Fruit fly (Drosophila melanogaster) whole organism, embryonic: ENCODE data around the gene zfh2.
A peak's percentile ranks its signal among the peaks of the same experiment; 100 is the strongest.

Experiments
- Atf-2 ChIP-seq: fragments of 200-800 bp; sonication (Bioruptor generic); optimal IDR thresholded peaks from 2 replicates; lab custom pipeline; 2016; ENCODE audit warnings: missing biosample characterization, missing genetic modification characterization
- C15 ChIP-seq: fragments of 200-800 bp; sonication (Bioruptor generic); IDR thresholded peaks from 3 replicates; pipeline ENCODE4 v1.3.6; 2022; ENCODE audit warnings: missing biosample characterization, missing genetic modification characterization
- CG1024 ChIP-seq: fragments of 200-800 bp; sonication (Bioruptor generic); IDR thresholded peaks from 2 replicates; pipeline ENCODE4 v1.3.6; 2022; ENCODE audit warnings: missing biosample characterization, missing genetic modification characterization
- CG10267 ChIP-seq: fragments of 200-800 bp; sonication (Bioruptor generic); optimal IDR thresholded peaks from 2 replicates; lab custom pipeline; 2018; ENCODE audit warnings: missing biosample characterization, mild to moderate bottlenecking, missing genetic modification characterization, moderate library complexity
- CG12236 ChIP-seq: fragments of 200-800 bp; sonication (Bioruptor generic); optimal IDR thresholded peaks from 2 replicates; lab custom pipeline; 2016; ENCODE audit warnings: missing biosample characterization, missing genetic modification characterization
- CG15601 ChIP-seq: fragments of 200-800 bp; sonication (Bioruptor generic); optimal IDR thresholded peaks from 3 replicates; lab custom pipeline; 2019; ENCODE audit warnings: missing biosample characterization, mild to moderate bottlenecking, missing genetic modification characterization, moderate library complexity
- CG16779 ChIP-seq: fragments of 200-800 bp; sonication (Bioruptor generic); IDR thresholded peaks from 2 replicates; pipeline ENCODE4 v1.3.6; 2022; ENCODE audit warnings: missing biosample characterization, missing genetic modification characterization
- CG17385 ChIP-seq: fragments of 200-800 bp; sonication (Bioruptor generic); optimal IDR thresholded peaks from 3 replicates; lab custom pipeline; 2018; ENCODE audit warnings: missing biosample characterization, mild to moderate bottlenecking, missing genetic modification characterization
- CG17568 ChIP-seq: fragments of 200-800 bp; sonication (Bioruptor generic); optimal IDR thresholded peaks from 2 replicates; lab custom pipeline; 2018; ENCODE audit warnings: missing biosample characterization, mild to moderate bottlenecking, missing genetic modification characterization, moderate library complexity
- CG17802 ChIP-seq: fragments of 200-800 bp; sonication (Bioruptor generic); optimal IDR thresholded peaks from 2 replicates; lab custom pipeline; 2018; ENCODE audit warnings: missing biosample characterization, mild to moderate bottlenecking, missing genetic modification characterization, moderate library complexity
- CG30020 ChIP-seq: fragments of 200-800 bp; optimal IDR thresholded peaks from 2 replicates; lab custom pipeline; 2019; ENCODE audit warnings: missing biosample characterization, mild to moderate bottlenecking, missing genetic modification characterization, moderate library complexity
- CG5180 ChIP-seq: fragments of 200-800 bp; sonication (Bioruptor generic); optimal IDR thresholded peaks from 3 replicates; lab custom pipeline; 2017; ENCODE audit warnings: missing biosample characterization, missing genetic modification characterization, mild to moderate bottlenecking, moderate library complexity, missing genetic modification reagents
- CG9817 ChIP-seq: fragments of 200-800 bp; sonication (Bioruptor generic); optimal IDR thresholded peaks from 2 replicates; lab custom pipeline; 2018; ENCODE audit warnings: missing biosample characterization, mild to moderate bottlenecking, missing genetic modification characterization, moderate library complexity
- Chrac-16 ChIP-seq: fragments of 200-800 bp; sonication (Bioruptor generic); optimal IDR thresholded peaks from 3 replicates; lab custom pipeline; 2016; ENCODE audit warnings: missing biosample characterization, missing genetic modification characterization
- Dad ChIP-seq: fragments of 200-800 bp; sonication (Bioruptor generic); optimal IDR thresholded peaks from 3 replicates; lab custom pipeline; 2016; ENCODE audit warnings: missing biosample characterization, missing genetic modification characterization
- Fer1 ChIP-seq: fragments of 200-800 bp; sonication (Bioruptor generic); optimal IDR thresholded peaks from 2 replicates; lab custom pipeline; 2017; ENCODE audit warnings: missing biosample characterization, mild to moderate bottlenecking, missing genetic modification characterization
- Hey ChIP-seq: fragments of 200-800 bp; sonication (Bioruptor generic); optimal IDR thresholded peaks from 3 replicates; lab custom pipeline; 2018; ENCODE audit warnings: missing biosample characterization, mild to moderate bottlenecking, missing genetic modification characterization
- Hr39 ChIP-seq: fragments of >200 bp; optimal IDR thresholded peaks from 2 replicates; lab custom pipeline; 2017
- Hsf ChIP-seq: fragments of 200-800 bp; sonication (Bioruptor generic); optimal IDR thresholded peaks from 3 replicates; lab custom pipeline; 2016; ENCODE audit warnings: missing biosample characterization, missing genetic modification characterization
- MBD-R2 ChIP-seq: fragments of 200-800 bp; sonication (Bioruptor generic); IDR thresholded peaks from 2 replicates; pipeline ENCODE4 v1.3.6; 2022; ENCODE audit warnings: missing biosample characterization, missing genetic modification characterization
- MESR4 ChIP-seq: fragments of 200-800 bp; sonication (Bioruptor generic); optimal IDR thresholded peaks from 2 replicates; lab custom pipeline; 2018; ENCODE audit warnings: missing biosample characterization, mild to moderate bottlenecking, missing genetic modification characterization, moderate library complexity
- Pdp1 ChIP-seq, 2 experiments: fragments of 200-800 bp; sonication (Bioruptor generic); optimal IDR thresholded peaks; 3 replicates each; lab custom pipeline; 2016; ENCODE audit warnings: missing biosample characterization in 2 of 2, missing genetic modification characterization in 2 of 2, mild to moderate bottlenecking in 1 of 2, moderate library complexity in 1 of 2
- Rx ChIP-seq: fragments of 200-800 bp; sonication (Bioruptor generic); IDR thresholded peaks from 2 replicates; pipeline ENCODE4 v1.3.6; 2022; ENCODE audit warnings: missing biosample characterization, missing genetic modification characterization
- Xbp1 ChIP-seq: fragments of 200-800 bp; sonication (Bioruptor generic); optimal IDR thresholded peaks from 3 replicates; lab custom pipeline; 2016; ENCODE audit warnings: missing biosample characterization, mild to moderate bottlenecking, missing genetic modification characterization
- YL-1 ChIP-seq: fragments of 200-800 bp; sonication (Bioruptor generic); optimal IDR thresholded peaks from 3 replicates; lab custom pipeline; 2017; ENCODE audit warnings: missing biosample characterization, mild to moderate bottlenecking, missing genetic modification characterization
- bcd ChIP-seq: fragments of 200-800 bp; sonication (Bioruptor generic); optimal IDR thresholded peaks from 2 replicates; lab custom pipeline; 2017; ENCODE audit warnings: missing biosample characterization, mild to moderate bottlenecking, missing genetic modification characterization
- br ChIP-seq: fragments of >200 bp; optimal IDR thresholded peaks from 2 replicates; lab custom pipeline; 2017
- cg ChIP-seq: fragments of 200-800 bp; sonication (Bioruptor generic); optimal IDR thresholded peaks from 3 replicates; lab custom pipeline; 2019; ENCODE audit warnings: missing biosample characterization, mild to moderate bottlenecking, missing genetic modification characterization, moderate library complexity
- chn ChIP-seq: fragments of 200-800 bp; sonication (Bioruptor generic); optimal IDR thresholded peaks from 2 replicates; lab custom pipeline; 2016; ENCODE audit warnings: missing biosample characterization, missing genetic modification characterization
- crc ChIP-seq: fragments of 200-800 bp; sonication (Bioruptor generic); optimal IDR thresholded peaks from 2 replicates; lab custom pipeline; 2016; ENCODE audit warnings: missing biosample characterization, missing genetic modification characterization
- ems ChIP-seq: fragments of 200-800 bp; sonication (Bioruptor generic); optimal IDR thresholded peaks from 3 replicates; lab custom pipeline; 2016; ENCODE audit warnings: missing biosample characterization, missing genetic modification characterization
- gsb-n ChIP-seq: fragments of 200-800 bp; sonication (Bioruptor generic); optimal IDR thresholded peaks from 3 replicates; lab custom pipeline; 2018; ENCODE audit warnings: missing biosample characterization, mild to moderate bottlenecking, missing genetic modification characterization
- jigr1 ChIP-seq: fragments of 200-800 bp; sonication (Bioruptor generic); IDR thresholded peaks from 3 replicates; pipeline ENCODE4 v1.3.6; 2022; ENCODE audit warnings: missing biosample characterization, missing genetic modification characterization
- lbe ChIP-seq: fragments of 200-800 bp; sonication (Bioruptor generic); optimal IDR thresholded peaks from 2 replicates; lab custom pipeline; 2016; ENCODE audit warnings: missing biosample characterization, mild to moderate bottlenecking, missing genetic modification characterization
- luna ChIP-seq: fragments of 200-800 bp; sonication (Bioruptor generic); optimal IDR thresholded peaks from 2 replicates; lab custom pipeline; 2016; ENCODE audit warnings: missing biosample characterization, missing genetic modification characterization
- pan ChIP-seq, 4 experiments: fragments of >200 bp in 3 of 4; fragments of 200-800 bp in 1 of 4; sonication (Bioruptor generic) in 1 of 4; optimal IDR thresholded peaks in 3 of 4; IDR thresholded peaks in 1 of 4; 2 replicates each; pipeline versions ENCODE4 v1.3.6 to Lab custom; 2017 to 2022; ENCODE audit warnings: missing biosample characterization in 2 of 4, missing genetic modification characterization in 2 of 4, mixed read lengths in 1 of 4
- pita ChIP-seq: fragments of 200-800 bp; sonication (Bioruptor generic); optimal IDR thresholded peaks from 2 replicates; lab custom pipeline; 2017; ENCODE audit warnings: missing biosample characterization, mild to moderate bottlenecking, missing genetic modification characterization
- pzg ChIP-seq: fragments of 200-800 bp; sonication (Bioruptor generic); optimal IDR thresholded peaks from 3 replicates; lab custom pipeline; 2018; ENCODE audit warnings: missing biosample characterization, mild to moderate bottlenecking, missing genetic modification characterization, moderate library complexity
- sc ChIP-seq, 3 experiments: fragments of >200 bp in 2 of 3; fragments of 200-800 bp in 1 of 3; sonication (Bioruptor generic) in 1 of 3; optimal IDR thresholded peaks; 2 replicates in 2 of 3; 3 replicates in 1 of 3; lab custom pipeline; 2017; ENCODE audit warnings: mild to moderate bottlenecking in 1 of 3, missing biosample characterization in 1 of 3, missing genetic modification characterization in 1 of 3, missing genetic modification reagents in 1 of 3
- tll ChIP-seq, 2 experiments: fragments of 200-800 bp in 1 of 2; fragments of >200 bp in 1 of 2; sonication (Bioruptor generic) in 1 of 2; optimal IDR thresholded peaks; 2 replicates each; lab custom pipeline; 2017 to 2019; ENCODE audit warnings: missing biosample characterization in 2 of 2, missing genetic modification characterization in 2 of 2, mild to moderate bottlenecking in 1 of 2, moderate library complexity in 1 of 2
- usp ChIP-seq: fragments of >200 bp; optimal IDR thresholded peaks from 2 replicates; lab custom pipeline; 2017; ENCODE audit warnings: missing biosample characterization, missing genetic modification characterization
- wek ChIP-seq: fragments of 200-800 bp; sonication (Bioruptor generic); optimal IDR thresholded peaks from 3 replicates; lab custom pipeline; 2018; ENCODE audit warnings: missing biosample characterization, mild to moderate bottlenecking, missing genetic modification characterization, moderate library complexity

The zfh2 gene

dm6 chr4:571504-572268 is 70.1 kb downstream of the zfh2 start, which contains the start of the genes ND-49 and Ephrin (continued):
- no peak for TF ChIP-seq Chrac-16 (GFP tag; lab: Kevin White, UChicago)
- TF ChIP-seq CG5180 (GFP tag; lab: Kevin White, UChicago), result no peak
- peak; percentile 95 for TF ChIP-seq CG30020 (tag; lab: Kevin White, UChicago)
- peak; percentile 96 for TF ChIP-seq CG17802 (tag; lab: Kevin White, UChicago)
- no peak for TF ChIP-seq CG16779
- TF ChIP-seq YL-1, result peak; percentile 70
- TF ChIP-seq CG15601 (tag; lab: Kevin White, UChicago), result no peak
- peak; percentile 30 for TF ChIP-seq Fer1 (GFP tag; lab: Kevin White, UChicago)
- no peak for TF ChIP-seq Xbp1
- peak; percentile 83 for TF ChIP-seq MESR4
- no peak for TF ChIP-seq lbe (GFP tag; lab: Kevin White, UChicago)
- no peak for TF ChIP-seq crc (GFP tag; lab: Kevin White, UChicago)
- TF ChIP-seq Hey (tag; lab: Kevin White, UChicago), result no peak
- TF ChIP-seq CG12236 (GFP tag; lab: Kevin White, UChicago), result no peak
- TF ChIP-seq pita (GFP tag; lab: Kevin White, UChicago), result no peak
- TF ChIP-seq Hr39, result no peak
- no peak for TF ChIP-seq jigr1
- peak; percentile 76 for TF ChIP-seq cg
- peak; percentile 13 for TF ChIP-seq pzg
- no peak for TF ChIP-seq ems
- TF ChIP-seq CG17385 (GFP tag; lab: Kevin White, UChicago), result no peak
- no peak for TF ChIP-seq CG9817 (tag; lab: Kevin White, UChicago)
- TF ChIP-seq luna (GFP tag; lab: Kevin White, UChicago), result no peak
- TF ChIP-seq Hsf, result no peak
- no peak for TF ChIP-seq sc (optimal IDR thresholded peaks at IDR 0.05; lab: Kevin White, UChicago)
- TF ChIP-seq sc (GFP tag; optimal IDR thresholded peaks at IDR 0.05; lab: Kevin White, UChicago), result no peak
- no peak for TF ChIP-seq CG17568 (GFP tag; lab: Kevin White, UChicago)
- no peak for TF ChIP-seq bcd
- no peak for TF ChIP-seq wek (GFP tag; lab: Kevin White, UChicago)
- no peak for TF ChIP-seq gsb-n
- no peak for TF ChIP-seq usp
- TF ChIP-seq tll (GFP tag; optimal IDR thresholded peaks at IDR 0.05; lab: Kevin White, UChicago), result no peak
- TF ChIP-seq Pdp1 (GFP tag; optimal IDR thresholded peaks at IDR 0.05; lab: Kevin White, UChicago), result peak in 1 of 2 experiments; percentile 95
- TF ChIP-seq Atf-2 (GFP tag; lab: Kevin White, UChicago), result no peak
- no peak for TF ChIP-seq MBD-R2 (GFP tag; lab: Robert Waterston, UW)
- no peak for TF ChIP-seq pan (optimal IDR thresholded peaks at IDR 0.05; lab: Kevin White, UChicago)
- TF ChIP-seq pan (GFP tag; optimal IDR thresholded peaks at IDR 0.05 in 1 of 2, IDR thresholded peaks at IDR 0.05 in 1 of 2), result no peak
- peak; percentile 91; the same call in 1 of the 2 replicates for TF ChIP-seq CG1024 (GFP tag; lab: Robert Waterston, UW)
- peak; percentile 6 for TF ChIP-seq CG10267
- TF ChIP-seq Dad (GFP tag; lab: Kevin White, UChicago), result no peak
- no peak for TF ChIP-seq C15 (GFP tag; lab: Robert Waterston, UW)
- no peak for TF ChIP-seq chn (GFP tag; lab: Kevin White, UChicago)
- TF ChIP-seq br (lab: Kevin White, UChicago), result no peak
- no peak for TF ChIP-seq Rx (GFP tag; lab: Robert Waterston, UW)
